Fruit fly (Drosophila melanogaster) whole organism, embryonic: Measurements from ENCODE around the gene Psa.

ENCODE experiments used
- Atf3 ChIP-seq: fragments of 200-800 bp; sonication (Bioruptor generic); optimal IDR thresholded peaks from 3 replicates; lab custom pipeline; 2016; ENCODE audit warnings: missing biosample characterization, missing genetic modification characterization
- Awh ChIP-seq: fragments of 200-800 bp; sonication (Bioruptor generic); IDR thresholded peaks from 2 replicates; pipeline ENCODE4, ENCODE4 v1.3.6; 2022; ENCODE audit warnings: missing biosample characterization, missing genetic modification characterization
- Bgb ChIP-seq: fragments of 200-800 bp; sonication (Bioruptor generic); IDR thresholded peaks from 2 replicates; pipeline ENCODE4 v1.3.6; 2022; ENCODE audit warnings: missing biosample characterization, missing genetic modification characterization; ENCODE audit not compliant: partially characterized antibody
- Blimp-1 ChIP-seq: fragments of 200-800 bp; sonication (Bioruptor generic); optimal IDR thresholded peaks from 3 replicates; lab custom pipeline; 2018; ENCODE audit warnings: missing biosample characterization, missing genetic modification characterization, mild to moderate bottlenecking, moderate library complexity, missing genetic modification reagents
- BtbVII ChIP-seq: fragments of 200-800 bp; sonication (Bioruptor generic); optimal IDR thresholded peaks from 3 replicates; lab custom pipeline; 2017; ENCODE audit warnings: missing biosample characterization, mild to moderate bottlenecking, missing genetic modification characterization
- CG10147 ChIP-seq: fragments of 200-800 bp; sonication (Bioruptor generic); optimal IDR thresholded peaks from 2 replicates; lab custom pipeline; 2019; ENCODE audit warnings: missing biosample characterization, mild to moderate bottlenecking, missing genetic modification characterization, moderate library complexity
- CG10209 ChIP-seq: fragments of 200-800 bp; sonication (Bioruptor generic); optimal IDR thresholded peaks from 3 replicates; lab custom pipeline; 2017; ENCODE audit warnings: missing biosample characterization, mild to moderate bottlenecking, missing genetic modification characterization, missing genetic modification reagents
- CG10565 ChIP-seq: fragments of 200-800 bp; sonication (Bioruptor generic); optimal IDR thresholded peaks from 3 replicates; lab custom pipeline; 2016; ENCODE audit warnings: missing biosample characterization, mild to moderate bottlenecking, missing genetic modification characterization
- CG12299 ChIP-seq: fragments of 200-800 bp; sonication (Bioruptor generic); optimal IDR thresholded peaks from 2 replicates; lab custom pipeline; 2018; ENCODE audit warnings: missing biosample characterization, mild to moderate bottlenecking, missing genetic modification characterization
- CG15601 ChIP-seq: fragments of 200-800 bp; sonication (Bioruptor generic); optimal IDR thresholded peaks from 3 replicates; lab custom pipeline; 2019; ENCODE audit warnings: missing biosample characterization, mild to moderate bottlenecking, missing genetic modification characterization, moderate library complexity
- CG17328 ChIP-seq: fragments of 200-800 bp; sonication (Bioruptor generic); IDR thresholded peaks from 2 replicates; pipeline ENCODE4 v1.3.6; 2022; ENCODE audit warnings: missing biosample characterization, missing genetic modification characterization
- CG18011 ChIP-seq: fragments of 200-800 bp; sonication (Bioruptor generic); optimal IDR thresholded peaks from 2 replicates; lab custom pipeline; 2017; ENCODE audit warnings: missing biosample characterization, missing genetic modification characterization, mild to moderate bottlenecking, moderate library complexity, missing genotype
- CG18764 ChIP-seq: fragments of 200-800 bp; sonication (Bioruptor generic); optimal IDR thresholded peaks from 3 replicates; lab custom pipeline; 2016; ENCODE audit warnings: missing biosample characterization, missing genetic modification characterization
- CG2889 ChIP-seq: fragments of 200-800 bp; sonication (Bioruptor generic); IDR thresholded peaks from 3 replicates; pipeline ENCODE4 v1.3.6; 2022; ENCODE audit warnings: missing biosample characterization, missing genetic modification characterization
- CG30431 ChIP-seq: fragments of 200-800 bp; sonication (Bioruptor generic); optimal IDR thresholded peaks from 2 replicates; lab custom pipeline; 2017; ENCODE audit warnings: missing biosample characterization, missing genetic modification characterization
- CG3838 ChIP-seq: fragments of 200-800 bp; sonication (Bioruptor generic); optimal IDR thresholded peaks from 3 replicates; lab custom pipeline; 2016; ENCODE audit warnings: missing biosample characterization, missing genetic modification characterization
- CG3847 ChIP-seq: fragments of 200-800 bp; sonication (Bioruptor generic); IDR thresholded peaks from 2 replicates; pipeline ENCODE4 v1.3.6; 2022; ENCODE audit warnings: missing biosample characterization, missing genetic modification characterization
- CG4424 ChIP-seq: fragments of 200-800 bp; sonication (Bioruptor generic); optimal IDR thresholded peaks from 3 replicates; lab custom pipeline; 2016; ENCODE audit warnings: missing biosample characterization, missing genetic modification characterization
- CG6765 ChIP-seq: fragments of 200-800 bp; sonication (Bioruptor generic); optimal IDR thresholded peaks from 3 replicates; lab custom pipeline; 2017; ENCODE audit warnings: missing biosample characterization, mild to moderate bottlenecking, missing genetic modification characterization
- CG6854 ChIP-seq: fragments of 200-800 bp; sonication (Bioruptor generic); optimal IDR thresholded peaks from 3 replicates; lab custom pipeline; 2017; ENCODE audit warnings: missing biosample characterization, mild to moderate bottlenecking, missing genetic modification characterization
- CG7357 ChIP-seq: fragments of 200-800 bp; sonication (Bioruptor generic); IDR thresholded peaks from 3 replicates; pipeline ENCODE4 v1.3.6; 2022; ENCODE audit warnings: missing biosample characterization, missing genetic modification characterization
- CG8290 ChIP-seq, 3 experiments: fragments of 200-800 bp; sonication (Bioruptor generic); optimal IDR thresholded peaks; 2 replicates each; lab custom pipeline; 2016 to 2019; ENCODE audit warnings: missing biosample characterization in 3 of 3, missing genetic modification characterization in 3 of 3, mild to moderate bottlenecking in 2 of 3, moderate library complexity in 1 of 3
- CG9437 ChIP-seq: fragments of 200-800 bp; sonication (Bioruptor generic); optimal IDR thresholded peaks from 2 replicates; lab custom pipeline; 2018; ENCODE audit warnings: missing biosample characterization, mild to moderate bottlenecking, missing genetic modification characterization
- D19B ChIP-seq: fragments of 200-800 bp; sonication (Bioruptor generic); optimal IDR thresholded peaks from 2 replicates; lab custom pipeline; 2017; ENCODE audit warnings: missing biosample characterization, mild to moderate bottlenecking, missing genetic modification characterization
- Dbx ChIP-seq: fragments of 200-800 bp; sonication (Bioruptor generic); IDR thresholded peaks from 3 replicates; pipeline ENCODE4 v1.3.6; 2022; ENCODE audit warnings: missing biosample characterization, missing genetic modification characterization
- HmgZ ChIP-seq: fragments of 200-800 bp; sonication (Bioruptor generic); optimal IDR thresholded peaks from 2 replicates; lab custom pipeline; 2018; ENCODE audit warnings: missing biosample characterization, mild to moderate bottlenecking, missing genetic modification characterization
- Hr78 ChIP-seq, 2 experiments: fragments of 200-800 bp in 1 of 2; fragments of >200 bp in 1 of 2; sonication (Bioruptor generic) in 1 of 2; optimal IDR thresholded peaks; 2 replicates each; lab custom pipeline; 2017 to 2019; ENCODE audit warnings: missing biosample characterization in 2 of 2, missing genetic modification characterization in 2 of 2, mild to moderate bottlenecking in 1 of 2, moderate library complexity in 1 of 2
- Neu2 ChIP-seq: fragments of 200-800 bp; sonication (Bioruptor generic); optimal IDR thresholded peaks from 3 replicates; lab custom pipeline; 2016; ENCODE audit warnings: missing biosample characterization, missing genetic modification characterization, borderline replicate concordance
- TFAM ChIP-seq: fragments of 200-800 bp; sonication (Bioruptor generic); optimal IDR thresholded peaks from 2 replicates; lab custom pipeline; 2017; ENCODE audit warnings: missing biosample characterization, missing genetic modification characterization, inconsistent platforms
- ab ChIP-seq: fragments of 200-800 bp; sonication (Bioruptor generic); optimal IDR thresholded peaks from 2 replicates; lab custom pipeline; 2016; ENCODE audit warnings: missing biosample characterization, missing genetic modification characterization
- al ChIP-seq: fragments of 200-800 bp; sonication (Bioruptor generic); IDR thresholded peaks from 2 replicates; pipeline ENCODE4 v1.3.6; 2022; ENCODE audit warnings: missing biosample characterization, missing genetic modification characterization
- ato ChIP-seq: fragments of 200-800 bp; sonication (Bioruptor generic); IDR thresholded peaks from 2 replicates; pipeline ENCODE4 v1.3.6; 2022; ENCODE audit warnings: missing biosample characterization, missing genetic modification characterization; ENCODE audit not compliant: partially characterized antibody
- bsh ChIP-seq, 2 experiments: fragments of 200-800 bp; sonication (Bioruptor generic); optimal IDR thresholded peaks; 2 replicates each; lab custom pipeline; 2017 to 2018; ENCODE audit warnings: mild to moderate bottlenecking in 2 of 2, missing biosample characterization in 2 of 2, missing genetic modification characterization in 2 of 2, moderate library complexity in 1 of 2
- cwo ChIP-seq: fragments of 200-800 bp; sonication (Bioruptor generic); optimal IDR thresholded peaks from 3 replicates; lab custom pipeline; 2017; ENCODE audit warnings: missing biosample characterization, missing genetic modification characterization, mild to moderate bottlenecking, moderate library complexity, missing genetic modification reagents
- ems ChIP-seq: fragments of 200-800 bp; sonication (Bioruptor generic); optimal IDR thresholded peaks from 3 replicates; lab custom pipeline; 2016; ENCODE audit warnings: missing biosample characterization, missing genetic modification characterization
- esg ChIP-seq: fragments of 200-800 bp; sonication (Bioruptor generic); conservative IDR thresholded peaks from 2 replicates; pipeline ENCODE4 v1.3.6; 2022; ENCODE audit warnings: missing biosample characterization, missing genetic modification characterization
- fd64A ChIP-seq: fragments of 200-800 bp; sonication (Bioruptor generic); optimal IDR thresholded peaks from 3 replicates; lab custom pipeline; 2018; ENCODE audit warnings: missing biosample characterization, mild to moderate bottlenecking, missing genetic modification characterization
- gce ChIP-seq: fragments of 200-800 bp; sonication (Bioruptor generic); IDR thresholded peaks from 3 replicates; pipeline ENCODE4 v1.3.6; 2022; ENCODE audit warnings: missing biosample characterization, missing genetic modification characterization
- grn ChIP-seq: fragments of 200-800 bp; sonication (Bioruptor generic); optimal IDR thresholded peaks from 3 replicates; lab custom pipeline; 2017; ENCODE audit warnings: missing biosample characterization, missing genetic modification characterization
- gro ChIP-seq: fragments of 200-800 bp; sonication (Bioruptor generic); optimal IDR thresholded peaks from 2 replicates; lab custom pipeline; 2016; ENCODE audit warnings: missing biosample characterization, missing genetic modification characterization
- hth ChIP-seq: fragments of >200 bp; optimal IDR thresholded peaks from 2 replicates; lab custom pipeline; 2017; ENCODE audit warnings: inconsistent platforms
- knrl ChIP-seq: fragments of 200-800 bp; sonication (Bioruptor generic); IDR thresholded peaks from 3 replicates; pipeline ENCODE4 v1.3.6; 2022; ENCODE audit warnings: missing biosample characterization, missing genetic modification characterization; ENCODE audit not compliant: partially characterized antibody
- maf-S ChIP-seq: fragments of 200-800 bp; sonication (Bioruptor generic); optimal IDR thresholded peaks from 2 replicates; lab custom pipeline; 2016; ENCODE audit warnings: missing biosample characterization, missing genetic modification characterization
- mam ChIP-seq: fragments of 200-800 bp; sonication (Bioruptor generic); optimal IDR thresholded peaks from 3 replicates; lab custom pipeline; 2016; ENCODE audit warnings: missing biosample characterization, missing genetic modification characterization
- slou ChIP-seq: fragments of 200-800 bp; sonication (Bioruptor generic); optimal IDR thresholded peaks from 3 replicates; lab custom pipeline; 2016; ENCODE audit warnings: missing biosample characterization, missing genetic modification characterization
- so ChIP-seq: fragments of 200-800 bp; sonication (Bioruptor generic); IDR thresholded peaks from 3 replicates; pipeline ENCODE4 v1.3.6; 2022; ENCODE audit warnings: missing biosample characterization, missing genetic modification characterization
- sob ChIP-seq: fragments of 200-800 bp; sonication (Bioruptor generic); IDR thresholded peaks from 2 replicates; pipeline ENCODE4 v1.3.6; 2022; ENCODE audit warnings: missing biosample characterization, missing genetic modification characterization
- sr ChIP-seq: fragments of 200-800 bp; sonication (Bioruptor generic); IDR thresholded peaks from 3 replicates; pipeline ENCODE4 v1.3.6; 2022; ENCODE audit warnings: missing biosample characterization, missing genetic modification characterization

Psa gene

dm6 chr3L:1568225-1569161 is 65.8 kb downstream of the Psa start, which contains the start of gene CG7879 (continued):
- TF ChIP-seq sr (GFP tag; lab: Robert Waterston, UW) (peak; percentile 91), HmgZ (tag; lab: Kevin White, UChicago) (no peak), mam (GFP tag; lab: Kevin White, UChicago) (peak; percentile 46), CG10147 (no peak), TFAM (GFP tag; lab: Kevin White, UChicago) (no peak), Neu2 (GFP tag; lab: Kevin White, UChicago) (no peak), CG12299 (tag; lab: Kevin White, UChicago) (peak; percentile 26), cwo (GFP tag; lab: Kevin White, UChicago) (no peak), Atf3 (GFP tag; lab: Kevin White, UChicago) (no peak), esg (GFP tag; lab: Robert Waterston, UW) (no peak), al (GFP tag; lab: Robert Waterston, UW) (0 out of 2 replicates have a peak, but pooled peaks have one; percentile 28), CG2889 (GFP tag; lab: Robert Waterston, UW) (no peak), ato (GFP tag; lab: Robert Waterston, UW) (0 out of 2 replicates have a peak, but pooled peaks have one; percentile 23), CG10565 (GFP tag; lab: Kevin White, UChicago) (no peak), ems (GFP tag; lab: Kevin White, UChicago) (no peak), D19B (no peak), CG17328 (GFP tag; lab: Robert Waterston, UW) (no peak), CG6765 (no peak), fd64A (no peak), CG9437 (GFP tag; lab: Kevin White, UChicago) (peak; percentile 65), CG30431 (GFP tag; lab: Kevin White, UChicago) (no peak), CG7357 (GFP tag; lab: Robert Waterston, UW) (peak; percentile 96), CG3847 (GFP tag; lab: Robert Waterston, UW) (peak; percentile 45), CG18011 (no peak), Hr78 (GFP tag; optimal IDR thresholded peaks at IDR 0.05; lab: Kevin White, UChicago) (no peak), Dbx (GFP tag; lab: Robert Waterston, UW) (0 out of 3 replicates have a peak, but pooled peaks have one; percentile 17), CG10209 (GFP tag; lab: Kevin White, UChicago) (peak; percentile 16), grn (peak; percentile 58), so (no peak), sob (GFP tag; lab: Robert Waterston, UW) (0 out of 2 replicates have a peak, but pooled peaks have one; percentile 18), Bgb (GFP tag; lab: Robert Waterston, UW) (peak; percentile 33; the same call in 1 of the 2 replicates), knrl (no peak), slou (GFP tag; lab: Kevin White, UChicago) (peak; percentile 16), CG6854 (GFP tag; lab: Kevin White, UChicago) (peak; percentile 18), BtbVII (peak; percentile 62), CG15601 (tag; lab: Kevin White, UChicago) (no peak), CG3838 (GFP tag; lab: Kevin White, UChicago) (no peak), Blimp-1 (GFP tag; lab: Kevin White, UChicago) (no peak), CG4424 (peak; percentile 36), CG8290 (GFP tag; optimal IDR thresholded peaks at IDR 0.05; lab: Kevin White, UChicago) (no peak), CG8290 (tag; optimal IDR thresholded peaks at IDR 0.05; lab: Kevin White, UChicago) (no peak), Awh (no peak), bsh (GFP tag; optimal IDR thresholded peaks at IDR 0.05; lab: Kevin White, UChicago) (no peak), gce (no peak), maf-S (no peak), CG18764 (no peak), gro (GFP tag; lab: Kevin White, UChicago) (no peak), hth (lab: Kevin White, UChicago) (no peak), ab (GFP tag; lab: Kevin White, UChicago) (no peak)
